Worm (Caenorhabditis elegans) whole organism, early embryonic: Measurements from ENCODE around the gene F07H5.7.

Experiments
- ama-1 ChIP-seq: fragments of 150-350 bp; optimal IDR thresholded peaks from 2 replicates; lab custom pipeline; 2014
- flt-1 ChIP-seq: fragments of 200-800 bp; sonication (Bioruptor generic); IDR thresholded peaks from 2 replicates; pipeline ENCODE4 v1.3.6; 2022; ENCODE audit warnings: missing genetic modification characterization, missing compliant biosample characterization
- hmg-4 ChIP-seq: fragments of 200-800 bp; sonication (Bioruptor generic); optimal IDR thresholded peaks from 2 replicates; lab custom pipeline; 2018; ENCODE audit warnings: mild to moderate bottlenecking, missing genetic modification characterization, missing compliant biosample characterization
- hnd-1 ChIP-seq: sonication (generic microtip); optimal IDR thresholded peaks from 2 replicates; lab custom pipeline; 2016; ENCODE audit warnings: missing genetic modification characterization, missing compliant biosample characterization
- sea-1 ChIP-seq: fragments of 200-800 bp; sonication (Bioruptor generic); conservative IDR thresholded peaks from 2 replicates; pipeline ENCODE4 v1.3.6; 2022; ENCODE audit warnings: missing genetic modification characterization, missing compliant biosample characterization
- tbx-11 ChIP-seq: fragments of 200-800 bp; sonication (Bioruptor generic); IDR thresholded peaks from 2 replicates; pipeline ENCODE4 v1.3.6; 2022; ENCODE audit warnings: missing genetic modification characterization, missing compliant biosample characterization
- tbx-37 ChIP-seq: fragments of 200-800 bp; sonication (Bioruptor generic); conservative IDR thresholded peaks from 2 replicates; pipeline ENCODE4 v1.3.6; 2022; ENCODE audit warnings: missing genetic modification reagents, missing genetic modification characterization, missing compliant biosample characterization
- tra-4 ChIP-seq: sonication (generic microtip); optimal IDR thresholded peaks from 2 replicates; lab custom pipeline; 2017; ENCODE audit warnings: missing genetic modification characterization, missing compliant biosample characterization

F07H5.7 gene

ce11 chrII:8742972-8743371 lies 51.0 kb downstream of the F07H5.7 start:
- TF ChIP-seq tbx-37 (GFP tag; lab: Robert Waterston, UW): no peak
- TF ChIP-seq hnd-1 (tag; lab: Kevin White, UChicago): no peak
- TF ChIP-seq sea-1 (GFP tag; lab: Robert Waterston, UW): no peak
- no peak for TF ChIP-seq tbx-11 (GFP tag; lab: Robert Waterston, UW)
- TF ChIP-seq flt-1 (GFP tag; lab: Robert Waterston, UW): no peak
- TF ChIP-seq ama-1 (lab: Kevin White, UChicago): no peak
- no peak for TF ChIP-seq tra-4 (tag; lab: Kevin White, UChicago)
- no peak for TF ChIP-seq hmg-4 (GFP tag; lab: Kevin White, UChicago)
